Fruit fly (Drosophila melanogaster) whole organism, prepupa: Measurements from ENCODE around the gene erm.

Experiments
- Blimp-1 ChIP-seq: fragments of 200-800 bp; sonication (Bioruptor generic); optimal IDR thresholded peaks from 3 replicates; lab custom pipeline; 2017; ENCODE audit warnings: missing biosample characterization, missing genetic modification characterization, mild to moderate bottlenecking, moderate library complexity, missing genetic modification reagents
- CG16779 ChIP-seq: fragments of 200-800 bp; sonication (Bioruptor generic); optimal IDR thresholded peaks from 3 replicates; lab custom pipeline; 2017; ENCODE audit warnings: missing biosample characterization, mild to moderate bottlenecking, missing genetic modification characterization
- CG6163 ChIP-seq: fragments of 200-800 bp; sonication (Bioruptor generic); IDR thresholded peaks from 3 replicates; pipeline ENCODE4 v1.3.6; 2022; ENCODE audit warnings: missing biosample characterization, missing genetic modification characterization
- CG6276 ChIP-seq: fragments of 200-800 bp; sonication (Bioruptor generic); optimal IDR thresholded peaks from 2 replicates; lab custom pipeline; 2017; ENCODE audit warnings: missing biosample characterization, mild to moderate bottlenecking, missing genetic modification characterization
- CG8119 ChIP-seq: fragments of 200-800 bp; sonication (Bioruptor generic); IDR thresholded peaks from 3 replicates; pipeline ENCODE4 v1.3.6; 2022; ENCODE audit warnings: missing biosample characterization, missing genetic modification characterization
- CG9139 ChIP-seq: fragments of 200-800 bp; sonication (Bioruptor generic); optimal IDR thresholded peaks from 3 replicates; lab custom pipeline; 2017; ENCODE audit warnings: missing biosample characterization, mild to moderate bottlenecking, missing genetic modification characterization
- Eip75B ChIP-seq: fragments of 200-800 bp; sonication (Bioruptor generic); optimal IDR thresholded peaks from 3 replicates; lab custom pipeline; 2016; ENCODE audit warnings: missing biosample characterization, missing genetic modification characterization
- Eip78C ChIP-seq: fragments of 200-800 bp; sonication (Bioruptor generic); peaks from one replicate; lab custom pipeline; 2016; ENCODE audit warnings: missing biosample characterization, missing genetic modification characterization
- Hr39 ChIP-seq: fragments of 200-800 bp; sonication (Bioruptor generic); optimal IDR thresholded peaks from 2 replicates; lab custom pipeline; 2016; ENCODE audit warnings: missing biosample characterization, missing genetic modification characterization
- dsx ChIP-seq: fragments of 200-800 bp; optimal IDR thresholded peaks from 3 replicates; lab custom pipeline; 2019; ENCODE audit warnings: missing biosample characterization, mild to moderate bottlenecking, missing genetic modification characterization, moderate library complexity; ENCODE audit not compliant: poor library complexity, severe bottlenecking
- net ChIP-seq: fragments of 200-800 bp; sonication (Bioruptor generic); optimal IDR thresholded peaks from 3 replicates; lab custom pipeline; 2016; ENCODE audit warnings: missing biosample characterization, missing genetic modification characterization
- svp ChIP-seq: fragments of 200-800 bp; sonication (Bioruptor generic); peaks from one replicate; lab custom pipeline; 2016; ENCODE audit warnings: missing biosample characterization, missing genetic modification characterization
- vri ChIP-seq: fragments of 200-800 bp; sonication (Bioruptor generic); optimal IDR thresholded peaks from 3 replicates; lab custom pipeline; 2016; ENCODE audit warnings: missing biosample characterization, mild to moderate bottlenecking, missing genetic modification characterization

DNA sequence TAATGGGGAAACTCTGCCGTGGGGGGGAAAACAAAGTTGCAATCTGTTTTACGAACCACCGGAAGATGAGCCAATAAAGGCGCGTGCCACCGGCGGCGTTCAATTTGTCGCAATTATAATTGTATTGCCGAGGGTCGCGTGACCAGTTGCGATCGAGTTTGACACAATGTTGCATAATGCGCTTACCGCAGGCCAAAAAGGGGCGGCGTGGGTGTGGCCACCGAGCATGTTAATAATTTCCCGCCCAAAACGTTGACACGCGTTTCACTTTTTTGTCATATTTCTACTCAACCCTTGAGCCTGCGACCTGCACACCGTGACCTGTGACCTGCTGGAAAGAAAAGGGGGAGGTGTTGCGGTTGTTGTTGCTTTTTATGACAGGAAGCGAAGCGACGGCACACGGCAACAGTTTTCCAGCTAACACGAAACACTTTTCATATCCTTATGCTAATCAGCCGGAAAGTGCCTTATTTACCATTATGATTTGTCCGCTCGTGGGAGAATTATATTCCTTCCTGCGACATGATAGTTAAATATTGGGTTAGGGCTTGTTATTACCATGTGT lies 8.1 kb downstream of the erm start:
- TF ChIP-seq CG8119 (GFP tag; lab: Robert Waterston, UW), result no peak
- no peak for TF ChIP-seq dsx (GFP tag; lab: Kevin White, UChicago)
- no peak for TF ChIP-seq CG9139
- TF ChIP-seq CG6163 (GFP tag; lab: Robert Waterston, UW), result no peak
- TF ChIP-seq Eip75B (GFP tag; lab: Kevin White, UChicago), result no peak
- TF ChIP-seq vri (GFP tag; lab: Kevin White, UChicago), result no peak
- TF ChIP-seq CG6276 (GFP tag; lab: Kevin White, UChicago), result no peak
- TF ChIP-seq Eip78C (GFP tag; lab: Kevin White, UChicago), result no peak
- no peak for TF ChIP-seq net
- TF ChIP-seq Blimp-1 (GFP tag; lab: Kevin White, UChicago), result no peak
- no peak for TF ChIP-seq Hr39
- no peak for TF ChIP-seq CG16779 (tag; lab: Kevin White, UChicago)
- TF ChIP-seq svp (GFP tag; lab: Kevin White, UChicago), result no peak
